Worm (Caenorhabditis elegans): Measurements from ENCODE around the gene W10C6.2.

The W10C6.2 gene

ce11 chrII:11153800-11154199 lies 32.1 kb upstream of the W10C6.2 start (continued):
- TF ChIP-seq mdl-1 (tag; optimal IDR thresholded peaks at IDR 0.05) (no peak), fos-1 (tag; optimal IDR thresholded peaks at IDR 0.05) (no peak), zfp-2 (tag; optimal IDR thresholded peaks at IDR 0.05) (no peak), pqm-1 (tag; optimal IDR thresholded peaks at IDR 0.05) (no peak), zip-11 (GFP tag; IDR thresholded peaks at IDR 0.05) (no peak), attf-4 (tag; optimal IDR thresholded peaks at IDR 0.05) (no peak), hlh-11 (tag; optimal IDR thresholded peaks at IDR 0.05) (peak; percentile 66), lim-7 (GFP tag; IDR thresholded peaks at IDR 0.05) (no peak), daf-16 (GFP tag; optimal IDR thresholded peaks at IDR 0.05) (no peak), daf-16 (tag; optimal IDR thresholded peaks at IDR 0.05) (peak; percentile 63), snpc-1.2 (GFP tag; IDR thresholded peaks at IDR 0.05) (no peak), ztf-11 (tag; optimal IDR thresholded peaks at IDR 0.05) (no peak), nhr-28 (tag; optimal IDR thresholded peaks at IDR 0.05) (peak; percentile 47), lsy-2 (tag; optimal IDR thresholded peaks at IDR 0.05) (no peak), dpl-1 (GFP tag; optimal IDR thresholded peaks at IDR 0.05) (no peak), F49E8.2 (tag; optimal IDR thresholded peaks at IDR 0.05; ENCODE audit: borderline replicate concordance) (no peak), tag-97 (GFP tag; IDR thresholded peaks at IDR 0.05) (no peak), jun-1 (tag; optimal IDR thresholded peaks at IDR 0.05) (peak; percentile 16), gei-8 (GFP tag; optimal IDR thresholded peaks at IDR 0.05) (no peak), mes-2 (tag; optimal IDR thresholded peaks at IDR 0.05; ENCODE audit: poor library complexity, severe bottlenecking) (no peak), spr-1 (tag; optimal IDR thresholded peaks at IDR 0.05) (no peak), D1046.2 (GFP tag; IDR thresholded peaks at IDR 0.05) (no peak), nhr-11 (tag; optimal IDR thresholded peaks at IDR 0.05) (no peak)

- TF ChIP-seq dmd-6 (GFP tag; IDR thresholded peaks at IDR 0.05) = peak; percentile 74
- no peak for TF ChIP-seq nhr-76 (tag; optimal IDR thresholded peaks at IDR 0.05)
- TF ChIP-seq lin-38 (GFP tag; IDR thresholded peaks at IDR 0.05) = peak; percentile 12; the same call in 1 of the 2 replicates
- TF ChIP-seq nhr-28 (tag; optimal IDR thresholded peaks at IDR 0.05) = peak; percentile 41
- TF ChIP-seq daf-16 (GFP tag; optimal IDR thresholded peaks at IDR 0.05) = no peak
- peak; percentile 78 for TF ChIP-seq daf-16 (tag; optimal IDR thresholded peaks at IDR 0.05)
- TF ChIP-seq ztf-11 (tag; optimal IDR thresholded peaks at IDR 0.05) = no peak
- peak; percentile 67 for TF ChIP-seq dve-1 (tag; optimal IDR thresholded peaks at IDR 0.05; ENCODE audit: insufficient read depth)
- TF ChIP-seq pha-4 (GFP tag; IDR thresholded peaks at IDR 0.05) = no peak
- no peak for TF ChIP-seq pha-4 (tag; optimal IDR thresholded peaks at IDR 0.05)
- no peak for TF ChIP-seq lsy-2 (tag; optimal IDR thresholded peaks at IDR 0.05)
- TF ChIP-seq D1046.2 (GFP tag; IDR thresholded peaks at IDR 0.05) = no peak
- no peak for TF ChIP-seq Y48G9A.11 (GFP tag; IDR thresholded peaks at IDR 0.05)
- no peak for TF ChIP-seq nhr-25 (tag; optimal IDR thresholded peaks at IDR 0.05; ENCODE audit: borderline replicate concordance, insufficient read depth)
- TF ChIP-seq dpl-1 (GFP tag; optimal IDR thresholded peaks at IDR 0.05) = no peak
- no peak for TF ChIP-seq nhr-42 (GFP tag; IDR thresholded peaks at IDR 0.05)
- no peak for TF ChIP-seq ceh-32 (tag; optimal IDR thresholded peaks at IDR 0.05; ENCODE audit: poor library complexity)
- TF ChIP-seq tra-1 (GFP tag; IDR thresholded peaks at IDR 0.05) = 0 out of 2 replicates have a peak, but pooled peaks have one; percentile 37
- TF ChIP-seq unc-39 (tag; optimal IDR thresholded peaks at IDR 0.05) = no peak
- no peak for TF ChIP-seq mdt-29 (GFP tag; IDR thresholded peaks at IDR 0.05)
- TF ChIP-seq aha-1 (tag) = peak; percentile 63
- no peak for TF ChIP-seq madf-5 (GFP tag; IDR thresholded peaks at IDR 0.05)
- TF ChIP-seq nhr-48 (tag; optimal IDR thresholded peaks at IDR 0.05) = peak; percentile 13
- TF ChIP-seq mxl-2 (GFP tag; conservative IDR thresholded peaks at IDR 0.05) = no peak
- TF ChIP-seq arid-1 (GFP tag; conservative IDR thresholded peaks at IDR 0.05) = no peak
- TF ChIP-seq fkh-10 (GFP tag; optimal IDR thresholded peaks at IDR 0.05) = no peak
- TF ChIP-seq snpc-4 (tag; optimal IDR thresholded peaks at IDR 0.05) = no peak
- peak; percentile 13 for TF ChIP-seq mes-2 (tag; optimal IDR thresholded peaks at IDR 0.05; ENCODE audit: poor library complexity, severe bottlenecking)
- no peak for TF ChIP-seq daf-12 (tag; optimal IDR thresholded peaks at IDR 0.05)
- TF ChIP-seq daf-19 (GFP tag; conservative IDR thresholded peaks at IDR 0.05) = no peak
- no peak for TF ChIP-seq hif-1 (tag; optimal IDR thresholded peaks at IDR 0.05)
- peak; percentile 9 for TF ChIP-seq ama-1 (optimal IDR thresholded peaks at IDR 0.05)
- TF ChIP-seq php-3 (GFP tag; IDR thresholded peaks at IDR 0.05) = 0 out of 2 replicates have a peak, but pooled peaks have one; percentile 38
- no peak for TF ChIP-seq nhr-6 (tag; optimal IDR thresholded peaks at IDR 0.05)
- TF ChIP-seq Y5F2A.4 (GFP tag; optimal IDR thresholded peaks at IDR 0.05) = no peak
- TF ChIP-seq hlh-11 (tag; optimal IDR thresholded peaks at IDR 0.05) = peak; percentile 76
These were observed 31.4 kb upstream of the W10C6.2 start for ce11 chrII:11153080-11153479.

Data from whole organism, L4 larva.